Worm (Caenorhabditis elegans) whole organism, L1 larva: Measurements from ENCODE around the gene smg-4.
A peak's percentile ranks its signal among the peaks of the same experiment; 100 is the strongest.

Experiments used
- C04F5.9 ChIP-seq: sonication (generic microtip); optimal IDR thresholded peaks from 2 replicates; lab custom pipeline; 2016; ENCODE audit warnings: missing genetic modification characterization, missing compliant biosample characterization
- C16A3.4 ChIP-seq: fragments of 150-350 bp; optimal IDR thresholded peaks from 2 replicates; lab custom pipeline; 2014; ENCODE audit warnings: missing biosample characterization, missing genetic modification characterization
- aly-2 ChIP-seq: fragments of 150-350 bp; optimal IDR thresholded peaks from 2 replicates; lab custom pipeline; 2014; ENCODE audit warnings: missing biosample characterization, missing genetic modification characterization
- ama-1 ChIP-seq: fragments of 150-350 bp; optimal IDR thresholded peaks from 2 replicates; lab custom pipeline; 2014
- blmp-1 ChIP-seq: fragments of 150-350 bp; optimal IDR thresholded peaks from 2 replicates; lab custom pipeline; 2014; ENCODE audit warnings: missing biosample characterization, missing genetic modification characterization
- ceh-63 ChIP-seq: fragments of 200-800 bp; sonication (Bioruptor generic); optimal IDR thresholded peaks from 2 replicates; lab custom pipeline; 2018; ENCODE audit warnings: mild to moderate bottlenecking, missing genetic modification characterization, missing compliant biosample characterization
- ceh-88 ChIP-seq: fragments of 200-800 bp; sonication (Bioruptor generic); IDR thresholded peaks from 2 replicates; pipeline ENCODE4 v1.3.6; 2022; ENCODE audit warnings: missing genetic modification characterization, missing compliant biosample characterization
- ces-1 ChIP-seq: fragments of 150-350 bp; optimal IDR thresholded peaks from 2 replicates; lab custom pipeline; 2014; ENCODE audit warnings: missing biosample characterization, missing genetic modification reagents, missing genetic modification characterization
- dsc-1 ChIP-seq: sonication (generic microtip); optimal IDR thresholded peaks from 2 replicates; lab custom pipeline; 2016; ENCODE audit warnings: mild to moderate bottlenecking, missing genetic modification characterization, missing compliant biosample characterization
- efl-1 ChIP-seq, 4 experiments: fragments of 150-350 bp; optimal IDR thresholded peaks in 3 of 4; peaks in 1 of 4; 1 replicate in 1 of 4; 2 replicates in 3 of 4; lab custom pipeline; 2014; ENCODE audit warnings: missing biosample characterization in 2 of 4, missing genetic modification characterization in 2 of 4, missing genetic modification reagents in 2 of 4
- elt-3 ChIP-seq, 6 experiments: fragments of 150-350 bp in 1 of 6; sonication (generic microtip); optimal IDR thresholded peaks; 2 replicates each; lab custom pipeline; 2017 to 2018; ENCODE audit warnings: missing biosample characterization in 6 of 6, missing genetic modification characterization in 6 of 6, inconsistent platforms in 1 of 6
- fkh-4 ChIP-seq: sonication (generic microtip); optimal IDR thresholded peaks from 2 replicates; lab custom pipeline; 2016; ENCODE audit warnings: missing compliant biosample characterization, missing genetic modification characterization, borderline replicate concordance
- grh-1 ChIP-seq: fragments of 200-800 bp; sonication (Bioruptor generic); IDR thresholded peaks from 2 replicates; pipeline ENCODE4 v1.3.6; 2022; ENCODE audit warnings: missing genetic modification reagents, missing genetic modification characterization, missing compliant biosample characterization
- hlh-17 ChIP-seq: fragments of 200-800 bp; sonication (Bioruptor generic); optimal IDR thresholded peaks from 2 replicates; lab custom pipeline; 2018; ENCODE audit warnings: missing genetic modification characterization, mild to moderate bottlenecking, missing compliant biosample characterization, moderate library complexity, borderline replicate concordance
- hpl-2 ChIP-seq: fragments of 150-350 bp; optimal IDR thresholded peaks from 2 replicates; lab custom pipeline; 2014; ENCODE audit warnings: missing biosample characterization, missing genetic modification reagents, missing genetic modification characterization
- irx-1 ChIP-seq: sonication (generic microtip); optimal IDR thresholded peaks from 2 replicates; lab custom pipeline; 2016; ENCODE audit warnings: missing genetic modification characterization, missing compliant biosample characterization
- jun-1 ChIP-seq: fragments of 150-350 bp; optimal IDR thresholded peaks from 2 replicates; lab custom pipeline; 2014; ENCODE audit warnings: missing biosample characterization, missing genetic modification reagents, missing genetic modification characterization
- lin-13 ChIP-seq: fragments of 150-350 bp; optimal IDR thresholded peaks from 2 replicates; lab custom pipeline; 2014; ENCODE audit warnings: missing biosample characterization, missing genetic modification reagents, missing genetic modification characterization
- lin-15B ChIP-seq: fragments of 150-350 bp; sonication (generic microtip); optimal IDR thresholded peaks from 3 replicates; lab custom pipeline; 2014; ENCODE audit warnings: missing biosample characterization, missing genetic modification characterization
- lin-35 ChIP-seq, 2 experiments: fragments of 150-350 bp; optimal IDR thresholded peaks; 2 replicates each; lab custom pipeline; 2014; ENCODE audit warnings: missing biosample characterization in 2 of 2, missing genetic modification characterization in 2 of 2, missing genetic modification reagents in 2 of 2
- lir-3 ChIP-seq: sonication (generic microtip); optimal IDR thresholded peaks from 2 replicates; lab custom pipeline; 2016; ENCODE audit warnings: mild to moderate bottlenecking, missing genetic modification characterization, moderate library complexity, missing compliant biosample characterization; ENCODE audit not compliant: poor library complexity
- nhr-11 ChIP-seq: fragments of 150-350 bp; optimal IDR thresholded peaks from 2 replicates; lab custom pipeline; 2014; ENCODE audit warnings: missing biosample characterization, missing genetic modification characterization
- nhr-19 ChIP-seq: fragments of 200-800 bp; sonication (Bioruptor generic); conservative IDR thresholded peaks from 2 replicates; pipeline ENCODE4 v1.3.6; 2022; ENCODE audit warnings: missing genetic modification characterization, missing compliant biosample characterization
- nhr-237 ChIP-seq: fragments of 150-350 bp; optimal IDR thresholded peaks from 2 replicates; lab custom pipeline; 2014; ENCODE audit warnings: missing biosample characterization, missing genetic modification characterization
- nhr-28 ChIP-seq: fragments of 150-350 bp; optimal IDR thresholded peaks from 2 replicates; lab custom pipeline; 2014; ENCODE audit warnings: missing biosample characterization, missing genetic modification characterization
- nhr-71 ChIP-seq: sonication (generic microtip); optimal IDR thresholded peaks from 2 replicates; lab custom pipeline; 2016; ENCODE audit warnings: mild to moderate bottlenecking, missing genetic modification characterization, moderate library complexity, missing compliant biosample characterization
- nhr-76 ChIP-seq: sonication (generic microtip); optimal IDR thresholded peaks from 2 replicates; lab custom pipeline; 2017; ENCODE audit warnings: missing biosample characterization, missing genetic modification characterization
- nhr-84 ChIP-seq: sonication (generic microtip); optimal IDR thresholded peaks from 2 replicates; lab custom pipeline; 2017; ENCODE audit warnings: missing biosample characterization, missing genetic modification characterization
- nhr-85 ChIP-seq: sonication (generic microtip); peaks from one replicate; lab custom pipeline; 2016; ENCODE audit warnings: missing genetic modification characterization, inconsistent platforms, missing compliant biosample characterization
- pag-3 ChIP-seq: sonication (generic microtip); optimal IDR thresholded peaks from 2 replicates; lab custom pipeline; 2017; ENCODE audit warnings: missing genetic modification characterization, mild to moderate bottlenecking, missing compliant biosample characterization, antibody characterized with exemption, borderline replicate concordance; ENCODE audit not compliant: insufficient read depth
- pax-3 ChIP-seq: fragments of 200-800 bp; sonication (Bioruptor generic); optimal IDR thresholded peaks from 2 replicates; lab custom pipeline; 2018; ENCODE audit warnings: mild to moderate bottlenecking, missing genetic modification characterization, moderate library complexity, missing compliant biosample characterization
- sox-4 ChIP-seq: sonication (generic microtip); optimal IDR thresholded peaks from 2 replicates; lab custom pipeline; 2016; ENCODE audit warnings: missing genetic modification characterization, missing compliant biosample characterization
- sup-37 ChIP-seq: fragments of 200-800 bp; sonication (Bioruptor generic); optimal IDR thresholded peaks from 2 replicates; lab custom pipeline; 2018; ENCODE audit warnings: mild to moderate bottlenecking, missing genetic modification characterization, missing compliant biosample characterization
- swsn-7 ChIP-seq: sonication (generic microtip); optimal IDR thresholded peaks from 2 replicates; lab custom pipeline; 2016; ENCODE audit warnings: missing genetic modification characterization, missing compliant biosample characterization
- unc-130 ChIP-seq: fragments of 150-350 bp; optimal IDR thresholded peaks from 2 replicates; lab custom pipeline; 2017; ENCODE audit warnings: missing biosample characterization, missing genetic modification characterization, inconsistent platforms
- unc-30 ChIP-seq: sonication (generic microtip); optimal IDR thresholded peaks from 2 replicates; lab custom pipeline; 2017; ENCODE audit warnings: missing biosample characterization, missing genetic modification characterization
- unc-62 ChIP-seq: fragments of 150-350 bp; optimal IDR thresholded peaks from 2 replicates; lab custom pipeline; 2014; ENCODE audit warnings: missing biosample characterization, missing genetic modification reagents, missing genetic modification characterization
- unc-98 ChIP-seq: fragments of 200-800 bp; sonication (Bioruptor generic); IDR thresholded peaks from 2 replicates; pipeline ENCODE4 v1.3.6; 2022; ENCODE audit warnings: missing genetic modification characterization, missing compliant biosample characterization
- zag-1 ChIP-seq: fragments of 150-350 bp; optimal IDR thresholded peaks from 2 replicates; lab custom pipeline; 2014; ENCODE audit warnings: missing biosample characterization, missing genetic modification characterization
- zip-4 ChIP-seq: fragments of 200-800 bp; sonication (Bioruptor generic); optimal IDR thresholded peaks from 2 replicates; lab custom pipeline; 2018; ENCODE audit warnings: mild to moderate bottlenecking, missing genetic modification characterization, moderate library complexity, missing compliant biosample characterization
- ztf-4 ChIP-seq: fragments of 150-350 bp; optimal IDR thresholded peaks from 2 replicates; lab custom pipeline; 2014; ENCODE audit warnings: missing biosample characterization, missing genetic modification characterization

smg-4 gene

DNA sequence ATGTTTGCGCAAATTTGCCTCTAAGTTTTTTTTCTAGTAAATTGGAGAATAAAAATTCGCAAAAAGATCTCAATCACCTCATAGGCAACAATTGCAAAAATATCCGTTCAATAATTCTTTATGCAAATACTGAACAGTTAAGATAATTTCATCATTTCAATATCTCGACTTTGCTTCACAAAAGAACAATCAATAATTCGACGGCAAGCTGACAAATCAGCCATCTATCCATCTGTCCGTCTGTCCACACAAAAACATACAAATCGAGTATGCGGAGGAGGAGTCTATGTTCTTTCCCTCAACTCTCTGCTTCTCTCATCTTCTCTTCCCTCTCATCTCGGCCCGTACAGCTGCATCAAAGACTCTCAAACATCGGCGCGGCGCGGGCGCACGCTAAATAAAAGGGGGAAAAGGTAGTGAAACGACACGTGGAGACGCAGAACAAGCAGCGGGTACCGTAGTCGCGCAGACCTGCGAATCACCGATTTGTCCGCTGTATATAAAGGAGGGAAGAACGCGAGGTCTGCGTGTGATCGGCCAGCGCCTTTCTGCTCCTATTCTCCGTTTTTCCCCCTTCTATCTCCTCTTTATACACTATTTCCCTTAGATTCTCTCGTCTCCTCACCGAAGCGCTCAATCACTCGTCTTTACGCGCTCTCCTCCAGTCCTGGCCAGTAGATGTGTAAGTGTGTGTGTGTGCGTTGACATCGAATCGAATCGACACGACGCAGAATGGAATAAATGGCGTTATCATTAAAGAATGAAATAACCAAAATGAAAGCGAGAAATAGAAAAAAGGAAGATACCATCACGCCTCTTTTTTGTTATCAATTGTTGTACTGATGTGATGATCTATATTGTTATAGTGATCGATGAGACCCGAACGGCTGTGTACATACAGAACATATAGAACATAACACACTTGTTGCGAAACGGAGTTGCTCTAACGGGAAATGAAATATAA lies 46.5 kb downstream of the smg-4 start (continued):
- TF ChIP-seq fkh-4 (tag; lab: Kevin White, UChicago): peak; percentile 40
- TF ChIP-seq aly-2 (tag; lab: Kevin White, UChicago): peak; percentile 91
- TF ChIP-seq unc-130 (tag; lab: Kevin White, UChicago): peak; percentile 91
- peak; percentile 89 for TF ChIP-seq nhr-19 (GFP tag; lab: Robert Waterston, UW)
- no peak; the same call in none of the 2 replicates for TF ChIP-seq grh-1 (GFP tag; lab: Robert Waterston, UW)
- no peak for TF ChIP-seq ceh-63 (GFP tag; lab: Kevin White, UChicago)
- TF ChIP-seq jun-1 (tag; lab: Kevin White, UChicago): peak; percentile 96
- TF ChIP-seq ces-1 (GFP tag; lab: Kevin White, UChicago): peak; percentile 23
- peak; percentile 98 for TF ChIP-seq swsn-7 (tag; lab: Kevin White, UChicago)
- TF ChIP-seq elt-3 (tag; optimal IDR thresholded peaks at IDR 0.05; lab: Kevin White, UChicago): peak in 3 of 6 experiments; percentile 50 to 81 (median 72)
- TF ChIP-seq nhr-84 (tag; lab: Kevin White, UChicago): no peak
- peak; percentile 88 for TF ChIP-seq ztf-4 (tag; lab: Kevin White, UChicago)
- peak; percentile 87 for TF ChIP-seq irx-1 (tag; lab: Kevin White, UChicago)
- TF ChIP-seq lin-13 (GFP tag; lab: Kevin White, UChicago): peak; percentile 88
- peak; percentile 25 for TF ChIP-seq zag-1 (tag; lab: Kevin White, UChicago)
- TF ChIP-seq ceh-88 (GFP tag; lab: Robert Waterston, UW): peak; percentile 87
- peak; percentile 96 for TF ChIP-seq nhr-85 (tag; lab: Kevin White, UChicago)
- peak; percentile 98 for TF ChIP-seq nhr-71 (tag; lab: Kevin White, UChicago)
- peak; percentile 60 for TF ChIP-seq lir-3 (tag; lab: Kevin White, UChicago)
- peak; percentile 59 for TF ChIP-seq nhr-237 (tag; lab: Kevin White, UChicago)
- peak; percentile 86 to 87 for TF ChIP-seq lin-35 (GFP tag; optimal IDR thresholded peaks at IDR 0.05; lab: Kevin White, UChicago)
- TF ChIP-seq unc-98 (GFP tag; lab: Robert Waterston, UW): no peak; the same call in 1 of the 2 replicates
- no peak for TF ChIP-seq unc-30
- TF ChIP-seq ama-1 (lab: Kevin White, UChicago): peak; percentile 100
- peak; percentile 67 for TF ChIP-seq zip-4 (GFP tag; lab: Kevin White, UChicago)
- TF ChIP-seq sox-4 (tag; lab: Kevin White, UChicago): peak; percentile 87
- peak; percentile 91 for TF ChIP-seq dsc-1 (tag; lab: Kevin White, UChicago)
- TF ChIP-seq C04F5.9 (tag; lab: Kevin White, UChicago): peak; percentile 60
- peak; percentile 87 for TF ChIP-seq pax-3 (tag; lab: Kevin White, UChicago)
- TF ChIP-seq nhr-76: peak; percentile 92
- TF ChIP-seq nhr-28 (tag; lab: Kevin White, UChicago): no peak
- peak; percentile 41 for TF ChIP-seq nhr-11 (tag; lab: Kevin White, UChicago)
- TF ChIP-seq hpl-2 (GFP tag; lab: Kevin White, UChicago): peak; percentile 83
- peak; percentile 65 for TF ChIP-seq sup-37 (GFP tag; lab: Kevin White, UChicago)
- TF ChIP-seq unc-62 (GFP tag; lab: Kevin White, UChicago): no peak
- peak; percentile 82 to 84 for TF ChIP-seq efl-1 (optimal IDR thresholded peaks at IDR 0.05; lab: Kevin White, UChicago)
- TF ChIP-seq efl-1 (GFP tag; optimal IDR thresholded peaks at IDR 0.05 in 1 of 2; lab: Kevin White, UChicago): peak; percentile 63 to 95
- peak; percentile 89 for TF ChIP-seq blmp-1 (tag; lab: Kevin White, UChicago)
- TF ChIP-seq lin-15B (tag; lab: Kevin White, UChicago): peak; percentile 60
- TF ChIP-seq pag-3 (tag; lab: Kevin White, UChicago): no peak
- TF ChIP-seq hlh-17: no peak
- peak; percentile 96 for TF ChIP-seq C16A3.4 (tag; lab: Kevin White, UChicago)
